Fruit fly (Drosophila melanogaster): ENCODE results near the gene bel.

DNA sequence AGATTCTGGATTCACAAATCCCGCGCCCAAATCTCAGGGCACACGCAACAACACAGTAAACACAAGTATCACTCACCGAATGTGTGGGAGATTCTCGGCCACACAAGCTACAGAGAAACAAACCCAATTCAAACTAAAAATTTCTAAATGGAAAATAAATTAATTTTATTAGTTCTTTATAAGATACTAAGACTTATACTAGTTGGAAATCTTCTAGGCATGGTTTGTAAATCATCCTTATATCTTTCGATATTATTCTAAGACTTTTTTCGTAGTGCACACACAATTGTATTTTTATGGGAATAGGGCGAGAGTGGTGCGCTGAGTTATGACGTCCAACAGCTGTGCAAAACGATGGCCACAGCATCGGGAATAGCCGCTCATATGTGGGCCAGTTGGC, 41.5 kb downstream of the bel start:
- TF ChIP-seq ey (GFP tag; optimal IDR thresholded peaks at IDR 0.05) (no peak), psq (GFP tag; optimal IDR thresholded peaks at IDR 0.05) (no peak), jim (GFP tag; optimal IDR thresholded peaks at IDR 0.05) (no peak), usp (GFP tag; optimal IDR thresholded peaks at IDR 0.05) (no peak), N (GFP tag; optimal IDR thresholded peaks at IDR 0.05) (no peak), h (GFP tag; optimal IDR thresholded peaks at IDR 0.05) (no peak), lola (GFP tag; optimal IDR thresholded peaks at IDR 0.05) (no peak), Hr78 (GFP tag; optimal IDR thresholded peaks at IDR 0.05) (no peak), Myc (optimal IDR thresholded peaks at IDR 0.05) (no peak)

All from whole organism, wandering third instar larva.